Worm (Caenorhabditis elegans) whole organism, L1 larva: ENCODE measurements around the gene T28H10.2.
A peak's percentile ranks its signal among the peaks of the same experiment; 100 is the strongest.

ENCODE experiments used
- Y116A8C.19 ChIP-seq: sonication (generic microtip); optimal IDR thresholded peaks from 2 replicates; lab custom pipeline; 2016; ENCODE audit warnings: missing compliant biosample characterization, missing genetic modification characterization, borderline replicate concordance
- blmp-1 ChIP-seq: fragments of 150-350 bp; optimal IDR thresholded peaks from 2 replicates; lab custom pipeline; 2014; ENCODE audit warnings: missing biosample characterization, missing genetic modification characterization
- ceh-82 ChIP-seq, 3 experiments: fragments of 150-350 bp in 1 of 3; sonication (generic microtip) in 2 of 3; optimal IDR thresholded peaks; 2 replicates each; lab custom pipeline; 2014 to 2017; ENCODE audit warnings: missing biosample characterization in 3 of 3, missing genetic modification characterization in 3 of 3
- dsc-1 ChIP-seq: sonication (generic microtip); optimal IDR thresholded peaks from 2 replicates; lab custom pipeline; 2016; ENCODE audit warnings: mild to moderate bottlenecking, missing genetic modification characterization, missing compliant biosample characterization
- efl-1 ChIP-seq, 4 experiments: fragments of 150-350 bp; optimal IDR thresholded peaks in 3 of 4; peaks in 1 of 4; 1 replicate in 1 of 4; 2 replicates in 3 of 4; lab custom pipeline; 2014; ENCODE audit warnings: missing biosample characterization in 2 of 4, missing genetic modification characterization in 2 of 4, missing genetic modification reagents in 2 of 4
- efl-3 ChIP-seq: fragments of 200-800 bp; sonication (Bioruptor generic); optimal IDR thresholded peaks from 2 replicates; lab custom pipeline; 2018; ENCODE audit warnings: mild to moderate bottlenecking, missing genetic modification characterization, missing compliant biosample characterization
- egl-13 ChIP-seq: sonication (generic microtip); optimal IDR thresholded peaks from 2 replicates; lab custom pipeline; 2016; ENCODE audit warnings: missing genotype, missing genetic modification reagents, missing genetic modification characterization, missing compliant biosample characterization
- elt-3 ChIP-seq, 6 experiments: fragments of 150-350 bp in 1 of 6; sonication (generic microtip); optimal IDR thresholded peaks; 2 replicates each; lab custom pipeline; 2017 to 2018; ENCODE audit warnings: missing biosample characterization in 6 of 6, missing genetic modification characterization in 6 of 6, inconsistent platforms in 1 of 6
- fkh-10 ChIP-seq: sonication (generic microtip); optimal IDR thresholded peaks from 2 replicates; lab custom pipeline; 2017; ENCODE audit warnings: missing biosample characterization, missing genetic modification reagents, missing genetic modification characterization
- fkh-8 ChIP-seq: sonication (generic microtip); optimal IDR thresholded peaks from 2 replicates; lab custom pipeline; 2016; ENCODE audit warnings: mild to moderate bottlenecking, missing genetic modification characterization, missing compliant biosample characterization
- irx-1 ChIP-seq: sonication (generic microtip); optimal IDR thresholded peaks from 2 replicates; lab custom pipeline; 2016; ENCODE audit warnings: missing genetic modification characterization, missing compliant biosample characterization
- isw-1 ChIP-seq: fragments of 200-800 bp; sonication (Bioruptor generic); IDR thresholded peaks from 2 replicates; pipeline ENCODE4 v1.3.6; 2022; ENCODE audit warnings: missing genetic modification characterization, missing compliant biosample characterization
- lin-14 ChIP-seq: fragments of 200-800 bp; sonication (Bioruptor generic); optimal IDR thresholded peaks from 2 replicates; lab custom pipeline; 2018; ENCODE audit warnings: mild to moderate bottlenecking, missing genetic modification characterization, moderate library complexity, missing compliant biosample characterization
- lin-15B ChIP-seq: fragments of 150-350 bp; sonication (generic microtip); optimal IDR thresholded peaks from 3 replicates; lab custom pipeline; 2014; ENCODE audit warnings: missing biosample characterization, missing genetic modification characterization
- lin-35 ChIP-seq, 2 experiments: fragments of 150-350 bp; optimal IDR thresholded peaks; 2 replicates each; lab custom pipeline; 2014; ENCODE audit warnings: missing biosample characterization in 2 of 2, missing genetic modification characterization in 2 of 2, missing genetic modification reagents in 2 of 2
- lin-39 ChIP-seq: fragments of 150-350 bp; optimal IDR thresholded peaks from 2 replicates; lab custom pipeline; 2014; ENCODE audit warnings: missing biosample characterization, missing genetic modification reagents, missing genetic modification characterization
- lsy-2 ChIP-seq, 2 experiments: fragments of 150-350 bp; optimal IDR thresholded peaks; 2 replicates each; lab custom pipeline; 2014; ENCODE audit warnings: missing biosample characterization in 2 of 2, missing genetic modification characterization in 2 of 2
- mab-9 ChIP-seq: fragments of 200-800 bp; sonication (Bioruptor generic); IDR thresholded peaks from 2 replicates; pipeline ENCODE4 v1.3.6; 2022; ENCODE audit warnings: missing genetic modification reagents, missing genetic modification characterization, missing compliant biosample characterization
- mep-1 ChIP-seq: fragments of 150-350 bp; optimal IDR thresholded peaks from 2 replicates; lab custom pipeline; 2014; ENCODE audit warnings: missing biosample characterization, missing genetic modification characterization
- nhr-12 ChIP-seq: sonication (generic microtip); optimal IDR thresholded peaks from 2 replicates; lab custom pipeline; 2017; ENCODE audit warnings: missing biosample characterization, missing genetic modification characterization
- nhr-19 ChIP-seq: fragments of 200-800 bp; sonication (Bioruptor generic); conservative IDR thresholded peaks from 2 replicates; pipeline ENCODE4 v1.3.6; 2022; ENCODE audit warnings: missing genetic modification characterization, missing compliant biosample characterization
- nhr-20 ChIP-seq: sonication (generic microtip); optimal IDR thresholded peaks from 2 replicates; lab custom pipeline; 2016; ENCODE audit warnings: mild to moderate bottlenecking, missing genetic modification characterization, missing compliant biosample characterization
- nhr-47 ChIP-seq: sonication (generic microtip); optimal IDR thresholded peaks from 2 replicates; lab custom pipeline; 2016; ENCODE audit warnings: mild to moderate bottlenecking, missing genetic modification characterization, moderate library complexity, missing compliant biosample characterization
- nhr-71 ChIP-seq: sonication (generic microtip); optimal IDR thresholded peaks from 2 replicates; lab custom pipeline; 2016; ENCODE audit warnings: mild to moderate bottlenecking, missing genetic modification characterization, moderate library complexity, missing compliant biosample characterization
- nhr-85 ChIP-seq: sonication (generic microtip); peaks from one replicate; lab custom pipeline; 2016; ENCODE audit warnings: missing genetic modification characterization, inconsistent platforms, missing compliant biosample characterization
- nhr-90 ChIP-seq: sonication (generic microtip); optimal IDR thresholded peaks from 2 replicates; lab custom pipeline; 2016; ENCODE audit warnings: mild to moderate bottlenecking, missing genetic modification characterization, missing compliant biosample characterization; ENCODE audit not compliant: poor library complexity
- pax-3 ChIP-seq: fragments of 200-800 bp; sonication (Bioruptor generic); optimal IDR thresholded peaks from 2 replicates; lab custom pipeline; 2018; ENCODE audit warnings: mild to moderate bottlenecking, missing genetic modification characterization, moderate library complexity, missing compliant biosample characterization
- pqm-1 ChIP-seq: sonication (generic microtip); optimal IDR thresholded peaks from 3 replicates; lab custom pipeline; 2017; ENCODE audit warnings: missing biosample characterization, missing genetic modification characterization
- rnt-1 ChIP-seq: sonication (generic microtip); optimal IDR thresholded peaks from 2 replicates; lab custom pipeline; 2016; ENCODE audit warnings: mild to moderate bottlenecking, missing genetic modification characterization, moderate library complexity, missing compliant biosample characterization
- snpc-4 ChIP-seq: fragments of 150-350 bp; optimal IDR thresholded peaks from 2 replicates; lab custom pipeline; 2014; ENCODE audit warnings: missing biosample characterization, missing genetic modification characterization
- snu-23 ChIP-seq: sonication (generic microtip); optimal IDR thresholded peaks from 2 replicates; lab custom pipeline; 2016; ENCODE audit warnings: missing genetic modification characterization, missing compliant biosample characterization
- sptf-1 ChIP-seq: fragments of 150-350 bp; optimal IDR thresholded peaks from 2 replicates; lab custom pipeline; 2014; ENCODE audit warnings: missing biosample characterization, missing genetic modification characterization
- unc-62 ChIP-seq: fragments of 150-350 bp; optimal IDR thresholded peaks from 2 replicates; lab custom pipeline; 2014; ENCODE audit warnings: missing biosample characterization, missing genetic modification reagents, missing genetic modification characterization
- unc-86 ChIP-seq: sonication (generic microtip); optimal IDR thresholded peaks from 2 replicates; lab custom pipeline; 2016; ENCODE audit warnings: missing genetic modification characterization, missing compliant biosample characterization
- unc-98 ChIP-seq: fragments of 200-800 bp; sonication (Bioruptor generic); IDR thresholded peaks from 2 replicates; pipeline ENCODE4 v1.3.6; 2022; ENCODE audit warnings: missing genetic modification characterization, missing compliant biosample characterization
- zag-1 ChIP-seq: fragments of 150-350 bp; optimal IDR thresholded peaks from 2 replicates; lab custom pipeline; 2014; ENCODE audit warnings: missing biosample characterization, missing genetic modification characterization
- ztf-11 ChIP-seq, 2 experiments: sonication (generic microtip); optimal IDR thresholded peaks; 2 replicates each; lab custom pipeline; 2016 to 2017; ENCODE audit warnings: missing genetic modification characterization in 2 of 2, missing biosample characterization in 1 of 2, missing compliant biosample characterization in 1 of 2

The T28H10.2 gene

DNA sequence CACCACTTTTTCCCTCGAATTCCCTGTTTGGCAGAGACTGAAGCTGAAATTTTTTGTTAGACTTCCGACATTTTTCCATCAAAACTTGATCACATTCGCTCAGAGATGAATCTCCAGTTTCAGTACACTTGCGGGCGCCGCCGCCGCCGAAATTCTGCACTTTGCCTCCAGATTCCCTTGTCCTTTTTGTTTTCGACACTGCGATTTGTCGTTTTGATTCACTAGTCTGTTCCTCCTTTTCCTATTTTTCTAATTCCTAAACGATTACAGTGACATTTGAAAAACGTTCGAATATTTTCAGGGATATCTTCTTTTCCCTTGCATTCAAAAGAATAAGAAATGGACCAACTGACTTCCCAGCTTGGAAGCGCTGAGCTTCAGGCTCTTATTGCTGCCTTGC, 28.0 kb upstream of the T28H10.2 start, which contains the start of gene F45D3.2:
F45D3.2 (plus strand) TSS at position 301 of the 400 bp plus-strand sequence.
- TF ChIP-seq ztf-11 (tag; optimal IDR thresholded peaks at IDR 0.05; lab: Kevin White, UChicago) = no peak
- no peak for TF ChIP-seq sptf-1 (tag; lab: Kevin White, UChicago)
- no peak for TF ChIP-seq nhr-90 (tag; lab: Kevin White, UChicago)
- no peak for TF ChIP-seq unc-98 (GFP tag; lab: Robert Waterston, UW)
- TF ChIP-seq snpc-4 = no peak
- TF ChIP-seq efl-3 (GFP tag; lab: Kevin White, UChicago) = no peak

DNA sequence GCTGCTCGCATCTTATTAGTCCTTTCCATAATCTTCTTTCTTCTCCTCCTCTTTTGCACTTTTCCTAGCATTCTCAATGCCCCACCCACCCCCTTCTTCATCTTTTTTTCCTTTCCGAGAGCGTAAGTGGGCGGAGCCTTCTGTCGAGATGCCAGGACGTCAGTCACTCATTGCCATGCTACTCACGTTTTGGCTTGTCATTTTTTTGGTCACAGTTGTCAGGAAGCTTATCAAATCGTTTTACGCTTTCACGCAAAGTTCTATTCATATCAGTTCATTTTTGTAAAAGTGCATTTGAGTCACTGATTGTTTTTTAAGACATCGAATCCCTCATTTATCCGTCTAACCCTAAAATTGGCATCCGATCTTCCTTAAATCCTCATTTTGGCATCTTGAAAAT, 27.3 kb upstream of the T28H10.2 start:
- TF ChIP-seq efl-1 (optimal IDR thresholded peaks at IDR 0.05; lab: Kevin White, UChicago) (no peak), efl-1 (GFP tag; optimal IDR thresholded peaks at IDR 0.05 in 1 of 2; lab: Kevin White, UChicago) (peak in 1 of 2 experiments; percentile 16), egl-13 (tag; lab: Kevin White, UChicago) (no peak), nhr-47 (tag; lab: Kevin White, UChicago) (no peak), lin-35 (GFP tag; optimal IDR thresholded peaks at IDR 0.05; lab: Kevin White, UChicago) (no peak), fkh-8 (tag; lab: Kevin White, UChicago) (peak; percentile 5), blmp-1 (tag; lab: Kevin White, UChicago) (peak; percentile 11), zag-1 (tag; lab: Kevin White, UChicago) (no peak), elt-3 (tag; optimal IDR thresholded peaks at IDR 0.05; lab: Kevin White, UChicago) (no peak), lin-14 (GFP tag; lab: Kevin White, UChicago) (peak; percentile 53)

DNA sequence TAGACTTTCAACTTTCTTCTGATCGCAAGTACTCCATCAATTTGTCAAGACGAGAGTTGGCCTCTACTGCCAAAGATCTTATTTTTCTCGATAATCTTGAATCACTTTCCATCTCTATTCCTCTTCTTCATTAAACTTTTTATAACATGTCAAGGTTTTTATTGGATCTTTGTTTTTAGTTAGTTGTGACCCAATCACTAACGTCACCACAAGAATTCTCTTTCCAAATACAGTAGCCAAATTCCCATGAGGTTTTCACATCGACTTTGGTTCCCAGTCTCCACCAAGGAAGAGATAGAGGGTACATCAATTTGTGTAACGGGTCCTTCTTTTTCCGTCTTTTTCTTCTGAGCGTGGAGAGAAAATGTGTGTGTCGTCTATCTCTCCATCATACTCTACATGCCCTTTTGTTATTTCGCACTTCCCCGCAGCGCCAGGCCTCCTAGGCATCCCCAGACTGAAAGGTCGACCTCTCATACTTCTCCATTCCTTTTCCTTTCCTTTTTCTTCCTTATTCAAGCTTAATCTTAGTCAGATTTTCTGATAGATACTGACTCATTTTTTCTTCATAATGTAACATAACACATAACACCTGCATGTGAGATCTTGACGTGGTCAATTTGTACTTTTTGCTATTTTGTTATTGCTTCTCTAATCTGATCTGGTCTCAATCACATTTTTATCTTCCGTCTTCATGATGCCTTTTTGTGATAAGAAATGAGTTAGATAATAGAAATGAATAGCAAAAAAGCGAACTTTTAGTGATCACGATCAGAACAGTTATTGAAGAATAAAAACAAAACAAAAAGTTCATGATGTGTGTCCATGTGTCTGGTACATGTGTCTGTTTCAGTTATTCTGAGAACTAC, 26.5 kb upstream of the T28H10.2 start:
- TF ChIP-seq lsy-2 (tag; optimal IDR thresholded peaks at IDR 0.05; lab: Kevin White, UChicago) (peak in 1 of 2 experiments; percentile 26), nhr-85 (tag; lab: Kevin White, UChicago) (peak; percentile 74), efl-1 (optimal IDR thresholded peaks at IDR 0.05; lab: Kevin White, UChicago) (no peak), efl-1 (GFP tag; optimal IDR thresholded peaks at IDR 0.05 in 1 of 2; lab: Kevin White, UChicago) (peak in 1 of 2 experiments; percentile 6), mep-1 (tag; lab: Kevin White, UChicago) (peak; percentile 45), dsc-1 (tag; lab: Kevin White, UChicago) (peak; percentile 9), unc-86 (tag; lab: Kevin White, UChicago) (no peak), lin-35 (GFP tag; optimal IDR thresholded peaks at IDR 0.05; lab: Kevin White, UChicago) (peak in 1 of 2 experiments; percentile 9), lin-39 (no peak), unc-62 (GFP tag; lab: Kevin White, UChicago) (no peak), rnt-1 (tag; lab: Kevin White, UChicago) (peak; percentile 9), ceh-82 (tag; optimal IDR thresholded peaks at IDR 0.05; lab: Kevin White, UChicago) (peak in 1 of 3 experiments; percentile 19), lin-14 (GFP tag; lab: Kevin White, UChicago) (peak; percentile 67), isw-1 (no peak), nhr-12 (tag; lab: Kevin White, UChicago) (no peak)

DNA sequence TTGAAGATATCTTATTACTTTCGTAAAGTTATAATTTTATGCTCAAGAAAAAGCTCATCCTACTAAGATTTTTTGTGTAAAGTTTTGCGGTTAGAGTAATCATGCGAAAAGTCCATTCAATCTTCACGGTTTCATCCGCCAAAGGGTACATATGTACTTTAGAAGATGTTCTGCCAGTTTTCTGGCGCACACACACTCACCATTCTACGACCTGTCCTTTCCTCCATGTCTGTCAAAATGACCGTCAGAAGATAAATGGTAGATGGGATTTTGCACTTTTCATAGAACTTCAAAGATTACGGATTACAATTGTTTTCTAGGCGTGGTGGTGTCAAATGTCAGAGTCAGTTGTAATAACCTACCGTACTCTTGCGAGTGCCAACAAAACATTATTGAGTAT, 24.8 kb upstream of the T28H10.2 start:
- TF ChIP-seq nhr-19 (GFP tag; lab: Robert Waterston, UW) = no peak
- TF ChIP-seq snu-23 = no peak
- no peak for TF ChIP-seq pax-3 (tag; lab: Kevin White, UChicago)
- TF ChIP-seq nhr-90 (tag; lab: Kevin White, UChicago) = no peak
- TF ChIP-seq, all 84 proteins: peak for 0

DNA sequence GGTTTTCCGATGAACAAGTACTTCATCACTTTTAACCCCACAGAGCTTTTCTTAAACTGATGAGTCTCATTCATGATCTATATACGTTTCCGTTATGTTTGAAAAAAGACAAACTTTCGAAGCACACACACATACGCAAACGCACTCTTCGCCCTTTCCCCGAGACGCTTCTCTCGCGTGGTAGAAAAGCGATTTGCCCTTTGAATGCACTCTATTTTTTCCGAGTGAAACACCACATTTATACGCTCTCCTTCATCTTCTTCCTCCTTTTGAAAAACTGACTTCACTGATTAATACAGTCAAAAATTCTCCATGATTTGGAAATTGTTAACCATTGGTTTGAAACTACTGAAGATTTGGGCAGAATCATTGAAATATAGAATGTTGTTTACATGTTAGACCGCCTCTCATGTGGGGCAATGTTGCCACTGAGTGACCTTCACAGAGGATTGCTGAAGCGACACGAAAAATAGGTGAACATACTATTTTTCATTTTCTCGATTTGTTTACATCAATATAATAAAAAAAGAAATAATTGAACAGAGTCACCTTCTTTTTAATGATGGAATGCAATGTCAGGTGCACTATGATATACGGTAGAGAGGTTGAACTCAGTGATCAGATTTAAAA, 23.8 kb upstream of the T28H10.2 start:
- TF ChIP-seq nhr-20 (peak; percentile 47), ceh-82 (tag; optimal IDR thresholded peaks at IDR 0.05; lab: Kevin White, UChicago) (no peak), lin-14 (GFP tag; lab: Kevin White, UChicago) (peak; percentile 59), lin-15B (tag; lab: Kevin White, UChicago) (no peak), fkh-10 (GFP tag; lab: Kevin White, UChicago) (no peak), ztf-11 (tag; optimal IDR thresholded peaks at IDR 0.05; lab: Kevin White, UChicago) (no peak), zag-1 (tag; lab: Kevin White, UChicago) (no peak), nhr-71 (tag; lab: Kevin White, UChicago) (peak; percentile 3), mab-9 (GFP tag; lab: Robert Waterston, UW) (no peak), lin-35 (GFP tag; optimal IDR thresholded peaks at IDR 0.05; lab: Kevin White, UChicago) (no peak), mep-1 (tag; lab: Kevin White, UChicago) (peak; percentile 27), elt-3 (tag; optimal IDR thresholded peaks at IDR 0.05; lab: Kevin White, UChicago) (peak in 1 of 6 experiments; percentile 26), irx-1 (no peak), nhr-12 (tag; lab: Kevin White, UChicago) (no peak), nhr-85 (tag; lab: Kevin White, UChicago) (peak; percentile 78), snu-23 (peak; percentile 21), Y116A8C.19 (no peak), blmp-1 (tag; lab: Kevin White, UChicago) (peak; percentile 54), pqm-1 (tag; lab: Kevin White, UChicago) (no peak)
